Fruit fly (Drosophila melanogaster) whole organism, embryonic: ENCODE data around the gene CG11608.

Experiments used
- Ada2b ChIP-seq: fragments of 200-800 bp; sonication (Bioruptor generic); IDR thresholded peaks from 2 replicates; pipeline ENCODE4 v1.3.6; 2022; ENCODE audit warnings: missing biosample characterization, missing genetic modification characterization
- C15 ChIP-seq: fragments of 200-800 bp; sonication (Bioruptor generic); IDR thresholded peaks from 3 replicates; pipeline ENCODE4 v1.3.6; 2022; ENCODE audit warnings: missing biosample characterization, missing genetic modification characterization
- CG10209 ChIP-seq: fragments of 200-800 bp; sonication (Bioruptor generic); optimal IDR thresholded peaks from 3 replicates; lab custom pipeline; 2017; ENCODE audit warnings: missing biosample characterization, mild to moderate bottlenecking, missing genetic modification characterization, missing genetic modification reagents
- CG10543 ChIP-seq: fragments of 200-800 bp; sonication (Bioruptor generic); optimal IDR thresholded peaks from 3 replicates; lab custom pipeline; 2017; ENCODE audit warnings: missing biosample characterization, mild to moderate bottlenecking, missing genetic modification characterization, moderate library complexity
- CG12155 ChIP-seq: fragments of 200-800 bp; sonication (Bioruptor generic); optimal IDR thresholded peaks from 3 replicates; lab custom pipeline; 2016; ENCODE audit warnings: missing biosample characterization, missing genetic modification characterization
- CG13287 ChIP-seq: fragments of 200-800 bp; sonication (Bioruptor generic); IDR thresholded peaks from 2 replicates; pipeline ENCODE4 v1.3.6; 2022; ENCODE audit warnings: missing biosample characterization, missing genetic modification characterization; ENCODE audit not compliant: partially characterized antibody
- CG15696 ChIP-seq: fragments of 200-800 bp; sonication (Bioruptor generic); optimal IDR thresholded peaks from 2 replicates; lab custom pipeline; 2019; ENCODE audit warnings: missing biosample characterization, mild to moderate bottlenecking, missing genetic modification characterization, moderate library complexity
- CG16779 ChIP-seq: fragments of 200-800 bp; sonication (Bioruptor generic); IDR thresholded peaks from 2 replicates; pipeline ENCODE4 v1.3.6; 2022; ENCODE audit warnings: missing biosample characterization, missing genetic modification characterization
- CG17802 ChIP-seq: fragments of 200-800 bp; sonication (Bioruptor generic); optimal IDR thresholded peaks from 2 replicates; lab custom pipeline; 2018; ENCODE audit warnings: missing biosample characterization, mild to moderate bottlenecking, missing genetic modification characterization, moderate library complexity
- CG18764 ChIP-seq: fragments of 200-800 bp; sonication (Bioruptor generic); optimal IDR thresholded peaks from 3 replicates; lab custom pipeline; 2016; ENCODE audit warnings: missing biosample characterization, missing genetic modification characterization
- CG2129 ChIP-seq: fragments of 200-800 bp; sonication (Bioruptor generic); IDR thresholded peaks from 2 replicates; pipeline ENCODE4 v1.3.6; 2022; ENCODE audit warnings: missing biosample characterization, missing genetic modification characterization; ENCODE audit not compliant: partially characterized antibody
- CG30431 ChIP-seq: fragments of 200-800 bp; sonication (Bioruptor generic); optimal IDR thresholded peaks from 2 replicates; lab custom pipeline; 2017; ENCODE audit warnings: missing biosample characterization, missing genetic modification characterization
- CG3726 ChIP-seq: fragments of 200-800 bp; sonication (Bioruptor generic); IDR thresholded peaks from 3 replicates; pipeline ENCODE4, ENCODE4 v1.3.6; 2022; ENCODE audit warnings: missing biosample characterization, missing genetic modification characterization
- CG4424 ChIP-seq: fragments of 200-800 bp; sonication (Bioruptor generic); optimal IDR thresholded peaks from 3 replicates; lab custom pipeline; 2016; ENCODE audit warnings: missing biosample characterization, missing genetic modification characterization
- CG4820 ChIP-seq: fragments of 200-800 bp; sonication (Bioruptor generic); optimal IDR thresholded peaks from 3 replicates; lab custom pipeline; 2016; ENCODE audit warnings: missing biosample characterization, missing genetic modification characterization
- CG6654 ChIP-seq: fragments of 200-800 bp; sonication (Bioruptor generic); optimal IDR thresholded peaks from 2 replicates; lab custom pipeline; 2017; ENCODE audit warnings: missing biosample characterization, mild to moderate bottlenecking, missing genetic modification characterization
- CG7963 ChIP-seq: fragments of 200-800 bp; sonication (Bioruptor generic); IDR thresholded peaks from 3 replicates; pipeline ENCODE4 v1.3.6; 2022; ENCODE audit warnings: missing biosample characterization, missing genetic modification characterization; ENCODE audit not compliant: partially characterized antibody
- CoRest ChIP-seq: fragments of 200-800 bp; sonication (Bioruptor generic); optimal IDR thresholded peaks from 3 replicates; lab custom pipeline; 2018; ENCODE audit warnings: missing biosample characterization, mild to moderate bottlenecking, missing genetic modification characterization, moderate library complexity
- D ChIP-seq, 2 experiments: fragments of 200-800 bp in 1 of 2; fragments of >200 bp in 1 of 2; sonication (Bioruptor generic) in 1 of 2; optimal IDR thresholded peaks; 2 replicates in 1 of 2; 3 replicates in 1 of 2; lab custom pipeline; 2017; ENCODE audit warnings: mild to moderate bottlenecking in 1 of 2, missing biosample characterization in 1 of 2, missing genetic modification characterization in 1 of 2, missing genetic modification reagents in 1 of 2
- Dbx ChIP-seq: fragments of 200-800 bp; sonication (Bioruptor generic); IDR thresholded peaks from 3 replicates; pipeline ENCODE4 v1.3.6; 2022; ENCODE audit warnings: missing biosample characterization, missing genetic modification characterization
- Dref ChIP-seq: fragments of 200-800 bp; sonication (Bioruptor generic); IDR thresholded peaks from 2 replicates; pipeline ENCODE4 v1.3.6; 2022; ENCODE audit warnings: missing biosample characterization, missing genetic modification characterization
- Ets97D ChIP-seq: fragments of 200-800 bp; sonication (Bioruptor generic); optimal IDR thresholded peaks from 3 replicates; lab custom pipeline; 2016; ENCODE audit warnings: missing biosample characterization, missing genetic modification characterization
- Hr3 ChIP-seq: fragments of 200-800 bp; sonication (Bioruptor generic); optimal IDR thresholded peaks from 3 replicates; lab custom pipeline; 2016; ENCODE audit warnings: missing biosample characterization, missing genetic modification characterization
- Lhr ChIP-seq: fragments of 200-800 bp; sonication (Bioruptor generic); optimal IDR thresholded peaks from 3 replicates; lab custom pipeline; 2017; ENCODE audit warnings: mild to moderate bottlenecking, missing biosample characterization, missing genetic modification reagents, missing genetic modification characterization
- NK7.1 ChIP-seq: fragments of 200-800 bp; sonication (Bioruptor generic); optimal IDR thresholded peaks from 3 replicates; lab custom pipeline; 2016; ENCODE audit warnings: missing biosample characterization, missing genetic modification characterization
- NfI ChIP-seq: fragments of 200-800 bp; sonication (Bioruptor generic); optimal IDR thresholded peaks from 3 replicates; lab custom pipeline; 2018; ENCODE audit warnings: missing biosample characterization, mild to moderate bottlenecking, missing genetic modification characterization, moderate library complexity
- Vsx1 ChIP-seq: fragments of 200-800 bp; sonication (Bioruptor generic); optimal IDR thresholded peaks from 2 replicates; lab custom pipeline; 2017; ENCODE audit warnings: missing biosample characterization, mild to moderate bottlenecking, missing genetic modification characterization, missing genetic modification reagents
- YL-1 ChIP-seq: fragments of 200-800 bp; sonication (Bioruptor generic); optimal IDR thresholded peaks from 3 replicates; lab custom pipeline; 2017; ENCODE audit warnings: missing biosample characterization, mild to moderate bottlenecking, missing genetic modification characterization
- ap ChIP-seq: fragments of 200-800 bp; sonication (Bioruptor generic); IDR thresholded peaks from 2 replicates; pipeline ENCODE4 v1.3.6; 2022; ENCODE audit warnings: missing biosample characterization, missing genetic modification characterization
- ash1 ChIP-seq: fragments of 200-800 bp; sonication (Bioruptor generic); optimal IDR thresholded peaks from 2 replicates; lab custom pipeline; 2018; ENCODE audit warnings: missing biosample characterization, mild to moderate bottlenecking, missing genetic modification characterization
- dmrt11E ChIP-seq: fragments of 200-800 bp; sonication (Bioruptor generic); optimal IDR thresholded peaks from 3 replicates; lab custom pipeline; 2018; ENCODE audit warnings: missing biosample characterization, mild to moderate bottlenecking, missing genetic modification characterization, moderate library complexity
- eve ChIP-seq, 2 experiments: fragments of >200 bp; optimal IDR thresholded peaks; 2 replicates each; lab custom pipeline; 2017; ENCODE audit warnings: missing biosample characterization in 2 of 2, missing genetic modification characterization in 2 of 2
- jumu ChIP-seq: fragments of 200-800 bp; sonication (Bioruptor generic); optimal IDR thresholded peaks from 3 replicates; lab custom pipeline; 2016; ENCODE audit warnings: missing biosample characterization, missing genetic modification characterization
- kah ChIP-seq: fragments of 200-800 bp; sonication (Bioruptor generic); optimal IDR thresholded peaks from 2 replicates; lab custom pipeline; 2018; ENCODE audit warnings: missing biosample characterization, mild to moderate bottlenecking, missing genetic modification characterization
- kay ChIP-seq: fragments of 200-800 bp; sonication (Bioruptor generic); optimal IDR thresholded peaks from 2 replicates; lab custom pipeline; 2016; ENCODE audit warnings: missing biosample characterization, missing genetic modification characterization
- klu ChIP-seq: fragments of 200-800 bp; sonication (Bioruptor generic); IDR thresholded peaks from 2 replicates; pipeline ENCODE4 v1.3.6; 2022; ENCODE audit warnings: missing biosample characterization, missing genetic modification characterization
- lov ChIP-seq, 2 experiments: fragments of 200-800 bp in 1 of 2; fragments of >200 bp in 1 of 2; sonication (Bioruptor generic) in 1 of 2; IDR thresholded peaks in 1 of 2; optimal IDR thresholded peaks in 1 of 2; 2 replicates in 1 of 2; 3 replicates in 1 of 2; pipeline versions ENCODE4 v1.3.6 to Lab custom; 2017 to 2022; ENCODE audit warnings: missing biosample characterization in 1 of 2, missing genetic modification characterization in 1 of 2
- mld ChIP-seq: fragments of 200-800 bp; sonication (Bioruptor generic); IDR thresholded peaks from 3 replicates; pipeline ENCODE4 v1.3.6; 2022; ENCODE audit warnings: missing biosample characterization, missing genetic modification characterization; ENCODE audit not compliant: partially characterized antibody
- pfk ChIP-seq: fragments of 200-800 bp; sonication (Bioruptor generic); optimal IDR thresholded peaks from 2 replicates; lab custom pipeline; 2018; ENCODE audit warnings: missing biosample characterization, mild to moderate bottlenecking, missing genetic modification characterization, moderate library complexity
- prd ChIP-seq, 3 experiments: fragments of >200 bp in 2 of 3; fragments of 200-800 bp in 1 of 3; sonication (Bioruptor generic) in 1 of 3; optimal IDR thresholded peaks in 2 of 3; IDR thresholded peaks in 1 of 3; 2 replicates in 2 of 3; 3 replicates in 1 of 3; pipeline versions ENCODE4 v1.3.6 to Lab custom; 2017 to 2022; ENCODE audit warnings: missing biosample characterization in 1 of 3, missing genetic modification characterization in 1 of 3
- pros ChIP-seq: fragments of 200-800 bp; sonication (Bioruptor generic); optimal IDR thresholded peaks from 3 replicates; lab custom pipeline; 2019; ENCODE audit warnings: missing biosample characterization, mild to moderate bottlenecking, missing genetic modification characterization, moderate library complexity
- pzg ChIP-seq: fragments of 200-800 bp; sonication (Bioruptor generic); optimal IDR thresholded peaks from 3 replicates; lab custom pipeline; 2018; ENCODE audit warnings: missing biosample characterization, mild to moderate bottlenecking, missing genetic modification characterization, moderate library complexity
- sob ChIP-seq: fragments of 200-800 bp; sonication (Bioruptor generic); IDR thresholded peaks from 2 replicates; pipeline ENCODE4 v1.3.6; 2022; ENCODE audit warnings: missing biosample characterization, missing genetic modification characterization
- trem ChIP-seq: fragments of 200-800 bp; optimal IDR thresholded peaks from 3 replicates; lab custom pipeline; 2019; ENCODE audit warnings: missing biosample characterization, mild to moderate bottlenecking, missing genetic modification characterization, moderate library complexity
- trh ChIP-seq: fragments of 200-800 bp; sonication (Bioruptor generic); optimal IDR thresholded peaks from 2 replicates; lab custom pipeline; 2016; ENCODE audit warnings: missing biosample characterization, missing genetic modification characterization
- twi ChIP-seq: fragments of 200-800 bp; optimal IDR thresholded peaks from 2 replicates; lab custom pipeline; 2019; ENCODE audit warnings: missing biosample characterization, mild to moderate bottlenecking, missing genetic modification characterization, moderate library complexity
- unc-4 ChIP-seq: fragments of 200-800 bp; sonication (Bioruptor generic); IDR thresholded peaks from 2 replicates; pipeline ENCODE4 v1.3.6; 2022; ENCODE audit warnings: missing biosample characterization, missing genetic modification characterization; ENCODE audit not compliant: partially characterized antibody
- wor ChIP-seq: fragments of 200-800 bp; sonication (Bioruptor generic); IDR thresholded peaks from 2 replicates; pipeline ENCODE4 v1.3.6; 2022; ENCODE audit warnings: missing biosample characterization, missing genetic modification characterization
- zfh2 ChIP-seq: fragments of 200-800 bp; sonication (Bioruptor generic); optimal IDR thresholded peaks from 2 replicates; lab custom pipeline; 2016; ENCODE audit warnings: missing biosample characterization, missing genetic modification characterization

Gene CG11608

dm6 chr3R:12630369-12630768 lies 7.9 kb upstream of the CG11608 start, which contains the start of gene Not10 (continued):
- TF ChIP-seq eve (GFP tag; optimal IDR thresholded peaks at IDR 0.05; lab: Kevin White, UChicago) (no peak), unc-4 (GFP tag; lab: Robert Waterston, UW) (peak; percentile 83), Hr3 (GFP tag; lab: Kevin White, UChicago) (peak; percentile 59), CG13287 (peak; percentile 88), CG10209 (GFP tag; lab: Kevin White, UChicago) (peak; percentile 30), NfI (GFP tag; lab: Kevin White, UChicago) (peak; percentile 48), Dbx (GFP tag; lab: Robert Waterston, UW) (peak; percentile 40; the same call in 1 of the 3 replicates), CoRest (peak; percentile 69), trem (tag; lab: Kevin White, UChicago) (peak; percentile 73), CG3726 (GFP tag; lab: Robert Waterston, UW) (no peak), CG16779 (GFP tag; lab: Robert Waterston, UW) (no peak), CG10543 (GFP tag; lab: Kevin White, UChicago) (no peak), trh (no peak), CG4424 (GFP tag; lab: Kevin White, UChicago) (peak; percentile 31), C15 (no peak), dmrt11E (tag; lab: Kevin White, UChicago) (no peak), Ada2b (GFP tag; lab: Robert Waterston, UW) (no peak), CG18764 (GFP tag; lab: Kevin White, UChicago) (peak; percentile 27), CG2129 (peak; percentile 52; the same call in 1 of the 2 replicates), kah (no peak), CG7963 (GFP tag; lab: Robert Waterston, UW) (no peak), zfh2 (GFP tag; lab: Kevin White, UChicago) (peak; percentile 18), Lhr (GFP tag; lab: Kevin White, UChicago) (peak; percentile 22), CG12155 (GFP tag; lab: Kevin White, UChicago) (peak; percentile 38), CG17802 (tag; lab: Kevin White, UChicago) (no peak), prd (optimal IDR thresholded peaks at IDR 0.05; lab: Kevin White, UChicago) (no peak), prd (GFP tag; IDR thresholded peaks at IDR 0.05; lab: Robert Waterston, UW) (peak; percentile 60), Dref (GFP tag; lab: Robert Waterston, UW) (0 out of 2 replicates have a peak, but pooled peaks have one; percentile 31), D (optimal IDR thresholded peaks at IDR 0.05; lab: Kevin White, UChicago) (no peak), D (GFP tag; optimal IDR thresholded peaks at IDR 0.05; lab: Kevin White, UChicago) (no peak), wor (GFP tag; lab: Robert Waterston, UW) (no peak), Ets97D (GFP tag; lab: Kevin White, UChicago) (no peak), CG15696 (tag; lab: Kevin White, UChicago) (peak; percentile 60), jumu (no peak), CG6654 (GFP tag; lab: Kevin White, UChicago) (no peak), kay (GFP tag; lab: Kevin White, UChicago) (peak; percentile 14), ash1 (GFP tag; lab: Kevin White, UChicago) (no peak), twi (peak; percentile 14), ap (no peak), CG30431 (GFP tag; lab: Kevin White, UChicago) (no peak), lov (optimal IDR thresholded peaks at IDR 0.05; lab: Kevin White, UChicago) (no peak), lov (GFP tag; IDR thresholded peaks at IDR 0.05; lab: Robert Waterston, UW) (no peak), YL-1 (GFP tag; lab: Kevin White, UChicago) (peak; percentile 51), pzg (GFP tag; lab: Kevin White, UChicago) (peak; percentile 45), Vsx1 (GFP tag; lab: Kevin White, UChicago) (no peak), CG4820 (peak; percentile 2), NK7.1 (GFP tag; lab: Kevin White, UChicago) (no peak), mld (GFP tag; lab: Robert Waterston, UW) (no peak), pros (GFP tag; lab: Kevin White, UChicago) (no peak), sob (GFP tag; lab: Robert Waterston, UW) (0 out of 2 replicates have a peak, but pooled peaks have one; percentile 43), klu (no peak; the same call in 1 of the 2 replicates), pfk (GFP tag; lab: Kevin White, UChicago) (no peak)
